Fruit fly (Drosophila melanogaster): Measurements from ENCODE around the gene Hand.

DNA sequence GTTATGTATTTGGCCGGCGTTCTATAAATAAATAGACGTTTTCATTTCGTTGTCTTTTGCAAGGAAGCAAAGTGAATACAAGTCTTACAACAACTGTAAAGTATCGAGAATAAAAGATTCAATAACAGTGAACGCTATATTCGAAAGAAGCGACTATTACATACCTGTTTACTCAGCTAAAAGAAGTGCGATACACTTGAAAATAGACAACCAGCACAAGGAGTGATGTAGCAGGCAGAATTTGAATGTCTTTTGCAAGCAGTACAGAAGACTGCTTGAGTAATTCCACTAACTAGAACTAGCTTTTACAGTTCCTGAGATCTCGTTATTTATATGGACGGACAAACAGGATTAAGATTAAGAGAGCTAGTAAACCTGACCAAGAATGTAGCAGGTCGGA, 3.1 kb upstream of the Hand start:
- TF ChIP-seq Snoo (tag; optimal IDR thresholded peaks at IDR 0.05) (no peak), CG9948 (tag; optimal IDR thresholded peaks at IDR 0.05) (no peak), EcR (GFP tag; optimal IDR thresholded peaks at IDR 0.05) (no peak), CG17806 (tag; optimal IDR thresholded peaks at IDR 0.05) (no peak), CG4496 (GFP tag; IDR thresholded peaks at IDR 0.05) (no peak), CG15710 (tag; optimal IDR thresholded peaks at IDR 0.05) (no peak), rn (GFP tag; IDR thresholded peaks at IDR 0.05) (no peak), CG14655 (GFP tag; optimal IDR thresholded peaks at IDR 0.05) (no peak), CG13204 (GFP tag; optimal IDR thresholded peaks at IDR 0.05) (no peak), Pif1A (GFP tag; optimal IDR thresholded peaks at IDR 0.05) (no peak), CG32121 (GFP tag; IDR thresholded peaks at IDR 0.05) (no peak), fd96Ca (GFP tag; IDR thresholded peaks at IDR 0.05) (no peak)

Measured in whole organism, pupa.